Worm (Caenorhabditis elegans): ENCODE results near the gene F54D10.9.

The F54D10.9 gene

ce11 chrII:3793336-3793735 lies 38.9 kb downstream of the F54D10.9 start, which contains the start of gene fbxb-99:
TSS of gene fbxb-99 (minus strand) at chrII:3793436.
- TF ChIP-seq him-1 (tag; optimal IDR thresholded peaks at IDR 0.05) (no peak), dao-5 (tag; optimal IDR thresholded peaks at IDR 0.05) (no peak), W03F9.2 (tag; optimal IDR thresholded peaks at IDR 0.05) (no peak)

ce11 chrII:3788356-3788962 lies 43.8 kb downstream of the F54D10.9 start:
- TF ChIP-seq him-1 (tag; optimal IDR thresholded peaks at IDR 0.05), result no peak
- TF ChIP-seq W03F9.2 (tag; optimal IDR thresholded peaks at IDR 0.05), result no peak
- no peak for TF ChIP-seq dao-5 (tag; optimal IDR thresholded peaks at IDR 0.05)

ce11 chrII:3787151-3787550 lies 45.1 kb downstream of the F54D10.9 start, which contains the start of gene T24E12.13:
TSS of gene T24E12.13 (plus strand) at chrII:3787451.
- no peak for TF ChIP-seq W03F9.2 (tag; optimal IDR thresholded peaks at IDR 0.05)
- TF ChIP-seq dao-5 (tag; optimal IDR thresholded peaks at IDR 0.05), result no peak
- no peak for TF ChIP-seq him-1 (tag; optimal IDR thresholded peaks at IDR 0.05)

ce11 chrII:3786538-3786937 lies 45.7 kb downstream of the F54D10.9 start:
- TF ChIP-seq him-1 (tag; optimal IDR thresholded peaks at IDR 0.05) (no peak), W03F9.2 (tag; optimal IDR thresholded peaks at IDR 0.05) (no peak), dao-5 (tag; optimal IDR thresholded peaks at IDR 0.05) (no peak)

- TF ChIP-seq dao-5 (tag; optimal IDR thresholded peaks at IDR 0.05) (no peak), W03F9.2 (tag; optimal IDR thresholded peaks at IDR 0.05) (no peak), him-1 (tag; optimal IDR thresholded peaks at IDR 0.05) (no peak)
Measured at ce11 chrII:3785756-3786155, 46.5 kb downstream of the F54D10.9 start.

- no peak for TF ChIP-seq him-1 (tag; optimal IDR thresholded peaks at IDR 0.05)
- TF ChIP-seq W03F9.2 (tag; optimal IDR thresholded peaks at IDR 0.05), result no peak
- TF ChIP-seq dao-5 (tag; optimal IDR thresholded peaks at IDR 0.05), result no peak
Measured at ce11 chrII:3785257-3785656, 47.0 kb downstream of the F54D10.9 start, which contains the start of gene T24E12.1. TSS of gene T24E12.1 (plus strand) at chrII:3785557.

- no peak for TF ChIP-seq dao-5 (tag; optimal IDR thresholded peaks at IDR 0.05)
- TF ChIP-seq W03F9.2 (tag; optimal IDR thresholded peaks at IDR 0.05), result no peak
Measured at ce11 chrII:3782309-3783000, 49.8 kb downstream of the F54D10.9 start, which contains the start of gene T24E12.2. TSS of gene T24E12.2 (plus strand) at chrII:3782950.

- no peak for TF ChIP-seq him-1 (tag; optimal IDR thresholded peaks at IDR 0.05)
Measured at ce11 chrII:3781238-3781637, 51.0 kb downstream of the F54D10.9 start.

All from whole organism, L4/young adult.